Worm (Caenorhabditis elegans) whole organism, L1 larva: ENCODE measurements around the gene C49C3.20.
A peak's percentile ranks its signal among the peaks of the same experiment; 100 is the strongest.

Experiments used
- C04F5.9 ChIP-seq: sonication (generic microtip); optimal IDR thresholded peaks from 2 replicates; lab custom pipeline; 2016; ENCODE audit warnings: missing genetic modification characterization, missing compliant biosample characterization
- C34B4.2 ChIP-seq: sonication (generic microtip); optimal IDR thresholded peaks from 2 replicates; lab custom pipeline; 2017; ENCODE audit warnings: mild to moderate bottlenecking, missing genetic modification characterization, missing compliant biosample characterization
- F16B12.6 ChIP-seq: fragments of 150-350 bp; optimal IDR thresholded peaks from 2 replicates; lab custom pipeline; 2014; ENCODE audit warnings: missing biosample characterization, missing genetic modification characterization
- aly-2 ChIP-seq: fragments of 150-350 bp; optimal IDR thresholded peaks from 2 replicates; lab custom pipeline; 2014; ENCODE audit warnings: missing biosample characterization, missing genetic modification characterization
- ceh-63 ChIP-seq: fragments of 200-800 bp; sonication (Bioruptor generic); optimal IDR thresholded peaks from 2 replicates; lab custom pipeline; 2018; ENCODE audit warnings: mild to moderate bottlenecking, missing genetic modification characterization, missing compliant biosample characterization
- ceh-8 ChIP-seq: fragments of 200-800 bp; sonication (Bioruptor generic); optimal IDR thresholded peaks from 2 replicates; lab custom pipeline; 2018; ENCODE audit warnings: mild to moderate bottlenecking, missing genetic modification characterization, moderate library complexity, missing compliant biosample characterization
- dsc-1 ChIP-seq: sonication (generic microtip); optimal IDR thresholded peaks from 2 replicates; lab custom pipeline; 2016; ENCODE audit warnings: mild to moderate bottlenecking, missing genetic modification characterization, missing compliant biosample characterization
- egl-13 ChIP-seq: sonication (generic microtip); optimal IDR thresholded peaks from 2 replicates; lab custom pipeline; 2016; ENCODE audit warnings: missing genotype, missing genetic modification reagents, missing genetic modification characterization, missing compliant biosample characterization
- egl-27 ChIP-seq, 2 experiments: fragments of 150-350 bp in 1 of 2; sonication (generic microtip); optimal IDR thresholded peaks; 3 replicates each; lab custom pipeline; 2017 to 2018; ENCODE audit warnings: missing biosample characterization in 2 of 2, missing genetic modification characterization in 2 of 2, missing genetic modification reagents in 2 of 2
- elt-2 ChIP-seq: sonication (generic microtip); optimal IDR thresholded peaks from 2 replicates; lab custom pipeline; 2016; ENCODE audit warnings: missing genetic modification characterization, mild to moderate bottlenecking, inconsistent platforms, missing compliant biosample characterization, missing genetic modification reagents
- elt-3 ChIP-seq, 6 experiments: fragments of 150-350 bp in 1 of 6; sonication (generic microtip); optimal IDR thresholded peaks; 2 replicates each; lab custom pipeline; 2017 to 2018; ENCODE audit warnings: missing biosample characterization in 6 of 6, missing genetic modification characterization in 6 of 6, inconsistent platforms in 1 of 6
- fkh-10 ChIP-seq: sonication (generic microtip); optimal IDR thresholded peaks from 2 replicates; lab custom pipeline; 2017; ENCODE audit warnings: missing biosample characterization, missing genetic modification reagents, missing genetic modification characterization
- hlh-17 ChIP-seq: fragments of 200-800 bp; sonication (Bioruptor generic); optimal IDR thresholded peaks from 2 replicates; lab custom pipeline; 2018; ENCODE audit warnings: missing genetic modification characterization, mild to moderate bottlenecking, missing compliant biosample characterization, moderate library complexity, borderline replicate concordance
- hlh-4 ChIP-seq: sonication (generic microtip); optimal IDR thresholded peaks from 2 replicates; lab custom pipeline; 2016; ENCODE audit warnings: mild to moderate bottlenecking, missing genetic modification characterization, missing compliant biosample characterization
- hpl-2 ChIP-seq: fragments of 150-350 bp; optimal IDR thresholded peaks from 2 replicates; lab custom pipeline; 2014; ENCODE audit warnings: missing biosample characterization, missing genetic modification reagents, missing genetic modification characterization
- isw-1 ChIP-seq: fragments of 200-800 bp; sonication (Bioruptor generic); IDR thresholded peaks from 2 replicates; pipeline ENCODE4 v1.3.6; 2022; ENCODE audit warnings: missing genetic modification characterization, missing compliant biosample characterization
- jun-1 ChIP-seq: fragments of 150-350 bp; optimal IDR thresholded peaks from 2 replicates; lab custom pipeline; 2014; ENCODE audit warnings: missing biosample characterization, missing genetic modification reagents, missing genetic modification characterization
- lin-13 ChIP-seq: fragments of 150-350 bp; optimal IDR thresholded peaks from 2 replicates; lab custom pipeline; 2014; ENCODE audit warnings: missing biosample characterization, missing genetic modification reagents, missing genetic modification characterization
- lin-14 ChIP-seq: fragments of 200-800 bp; sonication (Bioruptor generic); optimal IDR thresholded peaks from 2 replicates; lab custom pipeline; 2018; ENCODE audit warnings: mild to moderate bottlenecking, missing genetic modification characterization, moderate library complexity, missing compliant biosample characterization
- lin-39 ChIP-seq: fragments of 150-350 bp; optimal IDR thresholded peaks from 2 replicates; lab custom pipeline; 2014; ENCODE audit warnings: missing biosample characterization, missing genetic modification reagents, missing genetic modification characterization
- mef-2 ChIP-seq: fragments of 150-350 bp; optimal IDR thresholded peaks from 2 replicates; lab custom pipeline; 2014; ENCODE audit warnings: missing biosample characterization, missing genetic modification characterization
- mep-1 ChIP-seq: fragments of 150-350 bp; optimal IDR thresholded peaks from 2 replicates; lab custom pipeline; 2014; ENCODE audit warnings: missing biosample characterization, missing genetic modification characterization
- nhr-237 ChIP-seq: fragments of 150-350 bp; optimal IDR thresholded peaks from 2 replicates; lab custom pipeline; 2014; ENCODE audit warnings: missing biosample characterization, missing genetic modification characterization
- nhr-47 ChIP-seq: sonication (generic microtip); optimal IDR thresholded peaks from 2 replicates; lab custom pipeline; 2016; ENCODE audit warnings: mild to moderate bottlenecking, missing genetic modification characterization, moderate library complexity, missing compliant biosample characterization
- nhr-84 ChIP-seq: sonication (generic microtip); optimal IDR thresholded peaks from 2 replicates; lab custom pipeline; 2017; ENCODE audit warnings: missing biosample characterization, missing genetic modification characterization
- nhr-90 ChIP-seq: sonication (generic microtip); optimal IDR thresholded peaks from 2 replicates; lab custom pipeline; 2016; ENCODE audit warnings: mild to moderate bottlenecking, missing genetic modification characterization, missing compliant biosample characterization; ENCODE audit not compliant: poor library complexity
- pag-3 ChIP-seq: sonication (generic microtip); optimal IDR thresholded peaks from 2 replicates; lab custom pipeline; 2017; ENCODE audit warnings: missing genetic modification characterization, mild to moderate bottlenecking, missing compliant biosample characterization, antibody characterized with exemption, borderline replicate concordance; ENCODE audit not compliant: insufficient read depth
- pax-3 ChIP-seq: fragments of 200-800 bp; sonication (Bioruptor generic); optimal IDR thresholded peaks from 2 replicates; lab custom pipeline; 2018; ENCODE audit warnings: mild to moderate bottlenecking, missing genetic modification characterization, moderate library complexity, missing compliant biosample characterization
- pqm-1 ChIP-seq: sonication (generic microtip); optimal IDR thresholded peaks from 3 replicates; lab custom pipeline; 2017; ENCODE audit warnings: missing biosample characterization, missing genetic modification characterization
- rnt-1 ChIP-seq: sonication (generic microtip); optimal IDR thresholded peaks from 2 replicates; lab custom pipeline; 2016; ENCODE audit warnings: mild to moderate bottlenecking, missing genetic modification characterization, moderate library complexity, missing compliant biosample characterization
- snpc-4 ChIP-seq: fragments of 150-350 bp; optimal IDR thresholded peaks from 2 replicates; lab custom pipeline; 2014; ENCODE audit warnings: missing biosample characterization, missing genetic modification characterization
- sox-4 ChIP-seq: sonication (generic microtip); optimal IDR thresholded peaks from 2 replicates; lab custom pipeline; 2016; ENCODE audit warnings: missing genetic modification characterization, missing compliant biosample characterization
- sptf-1 ChIP-seq: fragments of 150-350 bp; optimal IDR thresholded peaks from 2 replicates; lab custom pipeline; 2014; ENCODE audit warnings: missing biosample characterization, missing genetic modification characterization
- sup-37 ChIP-seq: fragments of 200-800 bp; sonication (Bioruptor generic); optimal IDR thresholded peaks from 2 replicates; lab custom pipeline; 2018; ENCODE audit warnings: mild to moderate bottlenecking, missing genetic modification characterization, missing compliant biosample characterization
- swsn-7 ChIP-seq: sonication (generic microtip); optimal IDR thresholded peaks from 2 replicates; lab custom pipeline; 2016; ENCODE audit warnings: missing genetic modification characterization, missing compliant biosample characterization
- tbx-2 ChIP-seq: sonication (generic microtip); optimal IDR thresholded peaks from 2 replicates; lab custom pipeline; 2016; ENCODE audit warnings: missing genetic modification characterization, missing compliant biosample characterization
- tlp-1 ChIP-seq: fragments of 150-350 bp; optimal IDR thresholded peaks from 2 replicates; lab custom pipeline; 2014; ENCODE audit warnings: missing biosample characterization, missing genetic modification characterization
- unc-130 ChIP-seq: fragments of 150-350 bp; optimal IDR thresholded peaks from 2 replicates; lab custom pipeline; 2017; ENCODE audit warnings: missing biosample characterization, missing genetic modification characterization, inconsistent platforms
- unc-30 ChIP-seq: sonication (generic microtip); optimal IDR thresholded peaks from 2 replicates; lab custom pipeline; 2017; ENCODE audit warnings: missing biosample characterization, missing genetic modification characterization
- unc-62 ChIP-seq: fragments of 150-350 bp; optimal IDR thresholded peaks from 2 replicates; lab custom pipeline; 2014; ENCODE audit warnings: missing biosample characterization, missing genetic modification reagents, missing genetic modification characterization
- unc-86 ChIP-seq: sonication (generic microtip); optimal IDR thresholded peaks from 2 replicates; lab custom pipeline; 2016; ENCODE audit warnings: missing genetic modification characterization, missing compliant biosample characterization
- unc-98 ChIP-seq: fragments of 200-800 bp; sonication (Bioruptor generic); IDR thresholded peaks from 2 replicates; pipeline ENCODE4 v1.3.6; 2022; ENCODE audit warnings: missing genetic modification characterization, missing compliant biosample characterization
- vab-15 ChIP-seq: sonication (generic microtip); optimal IDR thresholded peaks from 2 replicates; lab custom pipeline; 2017; ENCODE audit warnings: missing genotype, mild to moderate bottlenecking, missing genetic modification characterization, missing compliant biosample characterization
- xbp-1 ChIP-seq: sonication (generic microtip); optimal IDR thresholded peaks from 2 replicates; lab custom pipeline; 2016; ENCODE audit warnings: missing genetic modification characterization, missing compliant biosample characterization
- zip-4 ChIP-seq: fragments of 200-800 bp; sonication (Bioruptor generic); optimal IDR thresholded peaks from 2 replicates; lab custom pipeline; 2018; ENCODE audit warnings: mild to moderate bottlenecking, missing genetic modification characterization, moderate library complexity, missing compliant biosample characterization
- ztf-11 ChIP-seq, 2 experiments: sonication (generic microtip); optimal IDR thresholded peaks; 2 replicates each; lab custom pipeline; 2016 to 2017; ENCODE audit warnings: missing genetic modification characterization in 2 of 2, missing biosample characterization in 1 of 2, missing compliant biosample characterization in 1 of 2

C49C3.20 gene

ce11 chrIV:17342667-17343066 lies 26.4 kb upstream of the C49C3.20 start, which contains the start of gene C49C3.21:
Gene C49C3.21 (plus strand): TSS chrIV:17342967.
- TF ChIP-seq fkh-10 (no peak), lin-39 (tag; lab: Kevin White, UChicago) (no peak), snpc-4 (tag; lab: Kevin White, UChicago) (no peak), nhr-237 (no peak), pax-3 (tag; lab: Kevin White, UChicago) (no peak), egl-13 (tag; lab: Kevin White, UChicago) (no peak), sptf-1 (tag; lab: Kevin White, UChicago) (no peak), jun-1 (tag; lab: Kevin White, UChicago) (no peak), mep-1 (tag; lab: Kevin White, UChicago) (no peak), hlh-17 (GFP tag; lab: Kevin White, UChicago) (no peak), hlh-4 (no peak), lin-13 (GFP tag; lab: Kevin White, UChicago) (no peak), ceh-8 (GFP tag; lab: Kevin White, UChicago) (no peak), nhr-47 (no peak), swsn-7 (tag; lab: Kevin White, UChicago) (no peak), pag-3 (no peak), dsc-1 (no peak), unc-98 (GFP tag; lab: Robert Waterston, UW) (no peak), egl-27 (tag; optimal IDR thresholded peaks at IDR 0.05; lab: Kevin White, UChicago) (no peak), tlp-1 (no peak)

ce11 chrIV:17342179-17342578 lies 25.9 kb upstream of the C49C3.20 start, which contains the start of gene C49C3.9:
Gene C49C3.9 (minus strand): TSS chrIV:17342314.
- TF ChIP-seq pqm-1 (tag; lab: Kevin White, UChicago): peak; percentile 21
- TF ChIP-seq fkh-10: no peak
- TF ChIP-seq elt-2 (tag; lab: Kevin White, UChicago): peak; percentile 85
- TF ChIP-seq, all 84 proteins: peak for 2

- no peak for TF ChIP-seq tlp-1
- no peak for TF ChIP-seq sox-4 (tag; lab: Kevin White, UChicago)
- TF ChIP-seq nhr-237: no peak
- no peak for TF ChIP-seq aly-2 (tag; lab: Kevin White, UChicago)
- no peak for TF ChIP-seq isw-1 (GFP tag; lab: Robert Waterston, UW)
- no peak for TF ChIP-seq unc-30 (tag; lab: Kevin White, UChicago)
- no peak for TF ChIP-seq ceh-63 (GFP tag; lab: Kevin White, UChicago)
- TF ChIP-seq zip-4: no peak
Observed at ce11 chrIV:17341033-17341432, 24.7 kb upstream of the C49C3.20 start.

DNA sequence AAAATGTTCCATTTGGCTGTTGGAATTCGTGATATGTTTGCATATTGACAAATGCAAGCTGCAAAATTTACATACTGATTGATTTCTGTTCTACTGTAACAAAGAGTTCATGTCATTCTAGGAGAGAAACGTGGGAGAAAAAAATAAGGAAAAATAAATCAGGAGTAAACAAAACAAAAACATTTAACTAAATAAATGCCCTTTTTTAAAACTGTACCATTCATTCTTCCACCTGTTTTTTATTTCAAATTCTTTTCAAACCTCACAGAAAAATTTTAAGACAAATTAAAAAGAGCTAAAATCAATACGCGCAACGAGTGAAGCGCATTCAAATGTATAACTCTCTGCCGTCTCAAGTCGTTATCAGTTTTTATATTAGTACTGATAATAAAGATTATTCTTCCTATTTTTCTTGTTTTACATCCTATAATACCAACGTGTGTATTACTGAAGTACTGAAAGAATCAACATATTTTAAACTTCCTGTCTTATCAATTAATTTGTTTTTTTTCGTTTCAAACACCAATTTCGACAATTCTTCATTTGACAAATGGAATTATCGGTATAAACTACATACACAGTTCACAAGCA lies 22.7 kb upstream of the C49C3.20 start, which contains the start of gene C49C3.10:
Gene C49C3.10 (minus strand): TSS at position 51 of the 591 bp plus-strand sequence.
- no peak for TF ChIP-seq C04F5.9 (tag; lab: Kevin White, UChicago)
- TF ChIP-seq egl-27 (tag; optimal IDR thresholded peaks at IDR 0.05; lab: Kevin White, UChicago): no peak
- TF ChIP-seq rnt-1 (tag; lab: Kevin White, UChicago): no peak
- TF ChIP-seq nhr-84 (tag; lab: Kevin White, UChicago): no peak
- TF ChIP-seq mef-2 (tag; lab: Kevin White, UChicago): no peak
- no peak for TF ChIP-seq ztf-11 (tag; optimal IDR thresholded peaks at IDR 0.05; lab: Kevin White, UChicago)
- TF ChIP-seq unc-86 (tag; lab: Kevin White, UChicago): no peak
- no peak for TF ChIP-seq ceh-63 (GFP tag; lab: Kevin White, UChicago)
- no peak for TF ChIP-seq vab-15
- no peak for TF ChIP-seq nhr-237
- TF ChIP-seq tlp-1: peak; percentile 14
- TF ChIP-seq unc-62: no peak
- no peak for TF ChIP-seq swsn-7 (tag; lab: Kevin White, UChicago)
- TF ChIP-seq elt-2 (tag; lab: Kevin White, UChicago): peak; percentile 87
- TF ChIP-seq sup-37 (GFP tag; lab: Kevin White, UChicago): no peak
- no peak for TF ChIP-seq unc-130 (tag; lab: Kevin White, UChicago)
- no peak for TF ChIP-seq nhr-90 (tag; lab: Kevin White, UChicago)
- TF ChIP-seq mep-1 (tag; lab: Kevin White, UChicago): no peak
- TF ChIP-seq hpl-2 (GFP tag; lab: Kevin White, UChicago): no peak
- no peak for TF ChIP-seq elt-3 (tag; optimal IDR thresholded peaks at IDR 0.05; lab: Kevin White, UChicago)
- TF ChIP-seq xbp-1: no peak
- no peak for TF ChIP-seq sptf-1 (tag; lab: Kevin White, UChicago)
- no peak for TF ChIP-seq F16B12.6 (tag; lab: Kevin White, UChicago)
- no peak for TF ChIP-seq C34B4.2
- TF ChIP-seq tbx-2 (tag; lab: Kevin White, UChicago): no peak
- TF ChIP-seq lin-14 (GFP tag; lab: Kevin White, UChicago): no peak
- TF ChIP-seq jun-1 (tag; lab: Kevin White, UChicago): peak; percentile 76
- peak; percentile 23 for TF ChIP-seq pqm-1 (tag; lab: Kevin White, UChicago)
